Fruit fly (Drosophila melanogaster): Measurements from ENCODE around the gene loaf.

Gene loaf

DNA sequence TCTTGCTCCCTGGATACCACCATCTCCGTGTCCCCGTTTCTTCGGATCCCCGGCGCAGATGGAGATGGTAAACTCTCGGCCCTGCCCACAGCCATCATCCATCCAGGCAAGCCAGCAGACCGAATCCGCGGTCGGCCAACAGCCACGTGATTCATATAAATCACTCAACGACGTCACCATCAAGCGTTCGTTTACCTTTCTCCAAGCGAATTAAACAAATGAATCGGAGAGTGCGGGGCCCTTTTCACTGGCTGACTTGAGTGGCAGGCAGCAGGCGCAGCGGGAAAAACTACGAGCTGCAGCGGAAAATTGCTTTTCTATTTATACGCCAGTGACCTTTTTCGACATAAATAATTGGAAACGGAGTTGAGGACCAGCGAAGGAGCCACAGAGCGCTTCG lies 62.4 kb downstream of the loaf start:
- TF ChIP-seq CG34406 (GFP tag; optimal IDR thresholded peaks at IDR 0.05) (no peak), Lpt (GFP tag; optimal IDR thresholded peaks at IDR 0.05) (peak; percentile 30)

DNA sequence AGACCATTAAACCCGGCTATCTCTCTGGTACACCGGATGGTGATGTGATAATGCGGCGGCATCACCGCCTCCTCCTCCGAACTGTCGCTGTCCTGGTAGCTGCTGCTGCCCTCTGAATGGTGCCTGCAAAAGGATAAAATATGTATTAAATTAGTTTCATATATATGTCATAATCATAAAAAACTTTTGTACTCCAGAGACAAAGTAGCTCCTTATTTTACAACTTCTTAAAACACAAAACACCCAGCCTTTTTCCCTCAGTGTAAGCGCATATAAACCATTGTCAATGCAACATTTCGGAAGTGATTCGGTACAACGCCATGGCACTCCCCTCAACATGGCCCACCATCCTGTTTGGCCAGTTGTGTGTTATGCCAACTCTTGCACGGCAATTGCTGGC lies 64.3 kb downstream of the loaf start:
- TF ChIP-seq CG34406 (GFP tag; optimal IDR thresholded peaks at IDR 0.05) (no peak), cyc (GFP tag; optimal IDR thresholded peaks at IDR 0.05) (no peak), Gug (GFP tag; IDR thresholded peaks at IDR 0.05) (no peak), CG3032 (tag; optimal IDR thresholded peaks at IDR 0.05) (no peak), ss (GFP tag; optimal IDR thresholded peaks at IDR 0.05) (no peak), net (GFP tag; optimal IDR thresholded peaks at IDR 0.05) (no peak), Hr38 (GFP tag; optimal IDR thresholded peaks at IDR 0.05) (no peak), CG6854 (GFP tag; optimal IDR thresholded peaks at IDR 0.05) (no peak), CG8319 (GFP tag; optimal IDR thresholded peaks at IDR 0.05) (no peak), CG1621 (tag; optimal IDR thresholded peaks at IDR 0.05) (no peak), dac (GFP tag; optimal IDR thresholded peaks at IDR 0.05) (peak; percentile 10), eg (GFP tag; IDR thresholded peaks at IDR 0.05) (no peak; the same call in 2 of the 3 replicates), Sox15 (GFP tag; optimal IDR thresholded peaks at IDR 0.05) (no peak), CG3919 (GFP tag; optimal IDR thresholded peaks at IDR 0.05) (no peak), Eip93F (GFP tag; optimal IDR thresholded peaks at IDR 0.05) (no peak), vri (GFP tag; optimal IDR thresholded peaks at IDR 0.05) (no peak), CG6808 (GFP tag; optimal IDR thresholded peaks at IDR 0.05) (no peak), Hr39 (GFP tag; optimal IDR thresholded peaks at IDR 0.05) (no peak), topi (GFP tag; optimal IDR thresholded peaks at IDR 0.05) (no peak), CG8119 (GFP tag; IDR thresholded peaks at IDR 0.05) (peak; percentile 70), Hr4 (GFP tag; optimal IDR thresholded peaks at IDR 0.05) (peak; percentile 34), spab (GFP tag; optimal IDR thresholded peaks at IDR 0.05) (no peak), Smox (GFP tag; optimal IDR thresholded peaks at IDR 0.05) (no peak), Eip75B (GFP tag; optimal IDR thresholded peaks at IDR 0.05) (no peak), Ets21C (GFP tag; optimal IDR thresholded peaks at IDR 0.05) (no peak), CG4318 (GFP tag; optimal IDR thresholded peaks at IDR 0.05) (no peak), Lpt (GFP tag; optimal IDR thresholded peaks at IDR 0.05) (peak; percentile 28), Sox14 (GFP tag; optimal IDR thresholded peaks at IDR 0.05) (no peak), CG32006 (GFP tag; optimal IDR thresholded peaks at IDR 0.05) (peak; percentile 60), CG16779 (tag; optimal IDR thresholded peaks at IDR 0.05) (no peak), acj6 (GFP tag; optimal IDR thresholded peaks at IDR 0.05) (no peak), pdm3 (GFP tag; optimal IDR thresholded peaks at IDR 0.05) (no peak), svp (GFP tag) (no peak), CG11902 (GFP tag; optimal IDR thresholded peaks at IDR 0.05) (no peak), dsx (GFP tag; optimal IDR thresholded peaks at IDR 0.05; ENCODE audit: poor library complexity, severe bottlenecking) (no peak), salr (GFP tag; optimal IDR thresholded peaks at IDR 0.05) (no peak), CG15336 (GFP tag; IDR thresholded peaks at IDR 0.05) (peak; percentile 65), Eip78C (GFP tag) (peak; percentile 79), fkh (GFP tag; optimal IDR thresholded peaks at IDR 0.05) (no peak), CG6163 (GFP tag; IDR thresholded peaks at IDR 0.05) (peak; percentile 28; the same call in 1 of the 3 replicates), CG10631 (GFP tag; optimal IDR thresholded peaks at IDR 0.05) (no peak), CG8632 (GFP tag; optimal IDR thresholded peaks at IDR 0.05) (no peak), CG31627 (GFP tag; optimal IDR thresholded peaks at IDR 0.05) (no peak), fd59A (GFP tag; optimal IDR thresholded peaks at IDR 0.05) (no peak), achi (GFP tag; optimal IDR thresholded peaks at IDR 0.05) (no peak), Blimp-1 (GFP tag; optimal IDR thresholded peaks at IDR 0.05) (no peak), CG6792 (GFP tag; optimal IDR thresholded peaks at IDR 0.05) (no peak), Met (GFP tag; optimal IDR thresholded peaks at IDR 0.05) (no peak), CG6276 (GFP tag; optimal IDR thresholded peaks at IDR 0.05) (peak; percentile 70), CG9139 (GFP tag; optimal IDR thresholded peaks at IDR 0.05) (no peak), Ets96B (tag; optimal IDR thresholded peaks at IDR 0.05) (no peak)
